Fruit fly (Drosophila melanogaster): ENCODE results near the gene CG12502.

- TF ChIP-seq unc-4 (GFP tag; IDR thresholded peaks at IDR 0.05; ENCODE audit: partially characterized antibody), result no peak
- peak; percentile 95 for TF ChIP-seq slbo (GFP tag; IDR thresholded peaks at IDR 0.05)
- peak; percentile 81 for TF ChIP-seq BtbVII (GFP tag; optimal IDR thresholded peaks at IDR 0.05)
- peak; percentile 74 for TF ChIP-seq CG12744 (GFP tag; optimal IDR thresholded peaks at IDR 0.05)
- TF ChIP-seq Ptx1 (GFP tag; IDR thresholded peaks at IDR 0.05), result peak; percentile 96
- peak; percentile 96 for TF ChIP-seq chm (GFP tag; IDR thresholded peaks at IDR 0.05)
- TF ChIP-seq CG18619 (GFP tag; optimal IDR thresholded peaks at IDR 0.05), result peak; percentile 80
- peak; percentile 93 for TF ChIP-seq gro (GFP tag; optimal IDR thresholded peaks at IDR 0.05)
- peak; percentile 95 for TF ChIP-seq CG5953 (GFP tag; IDR thresholded peaks at IDR 0.05)
- peak; percentile 43 for TF ChIP-seq psq (GFP tag; optimal IDR thresholded peaks at IDR 0.05)
These were observed 45.8 kb upstream of the CG12502 start for dm6 chr3L:819297-819886.
